Fruit fly (Drosophila melanogaster): ENCODE measurements around the gene CG32812.

- TF ChIP-seq net (GFP tag; optimal IDR thresholded peaks at IDR 0.05): no peak
- TF ChIP-seq lz (GFP tag; optimal IDR thresholded peaks at IDR 0.05): no peak
- TF ChIP-seq dac (GFP tag; optimal IDR thresholded peaks at IDR 0.05): no peak
- no peak for TF ChIP-seq Gug (GFP tag; IDR thresholded peaks at IDR 0.05)
- no peak for TF ChIP-seq CG8632 (GFP tag; optimal IDR thresholded peaks at IDR 0.05)
- no peak for TF ChIP-seq Eip93F (GFP tag; optimal IDR thresholded peaks at IDR 0.05)
- no peak for TF ChIP-seq CG3032 (tag; optimal IDR thresholded peaks at IDR 0.05)
Observed at dm6 chrX:1284238-1284637, 2.9 kb upstream of the CG32812 start.

Data from whole organism, prepupa.